Fruit fly (Drosophila melanogaster): Measurements from ENCODE around the gene CG44837.

Gene CG44837

DNA sequence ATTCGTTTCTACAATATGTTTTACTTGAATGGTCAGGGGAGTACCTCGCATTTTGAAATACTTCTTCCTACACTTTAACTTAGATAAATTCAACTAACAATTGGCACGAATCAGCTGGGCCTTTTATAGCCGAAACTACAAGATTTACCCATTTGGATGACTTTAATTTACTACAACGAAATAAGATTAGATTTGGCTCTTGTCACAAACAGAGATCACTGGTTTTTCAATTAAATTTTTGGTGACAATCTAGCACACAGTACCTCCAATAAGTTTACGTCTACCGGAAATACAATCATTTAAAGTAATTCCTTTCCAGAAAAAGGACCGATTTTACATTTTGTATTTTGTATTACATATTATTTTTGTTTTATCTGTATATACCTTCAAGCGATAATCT, 6.1 kb upstream of the CG44837 start, which contains the start of gene CG5883:
TSS of gene CG5883 (minus strand) at position 101 of the 400 bp plus-strand sequence.
- TF ChIP-seq h (optimal IDR thresholded peaks at IDR 0.05) (no peak), Sin3A (optimal IDR thresholded peaks at IDR 0.05) (no peak), psq (optimal IDR thresholded peaks at IDR 0.05) (no peak), Myc (optimal IDR thresholded peaks at IDR 0.05) (no peak)

DNA sequence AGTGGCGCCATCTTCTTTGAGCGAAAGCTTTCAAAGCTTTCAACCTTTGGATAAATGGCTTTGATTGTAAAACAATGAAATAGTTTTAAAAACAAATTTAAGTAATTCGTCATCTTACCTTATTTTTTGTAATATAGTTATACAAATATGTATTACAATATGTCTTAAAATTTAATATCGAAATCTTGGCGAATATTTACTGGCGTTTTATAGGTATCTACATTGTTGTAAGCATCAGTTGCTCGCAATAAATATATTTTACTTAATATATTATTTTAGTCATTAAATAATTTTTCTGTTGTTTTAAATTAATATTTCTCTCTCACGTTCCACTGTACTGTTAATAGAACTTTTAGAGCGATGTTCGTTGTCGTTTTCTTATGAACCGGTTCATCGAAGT, 2.9 kb upstream of the CG44837 start, which contains the start of gene Rpt4R:
TSS of gene Rpt4R (plus strand) at position 301 of the 400 bp plus-strand sequence.
- TF ChIP-seq h (optimal IDR thresholded peaks at IDR 0.05) = no peak
- no peak for TF ChIP-seq Sin3A (optimal IDR thresholded peaks at IDR 0.05)
- no peak for TF ChIP-seq Myc (optimal IDR thresholded peaks at IDR 0.05)
- no peak for TF ChIP-seq insv (optimal IDR thresholded peaks at IDR 0.05)
- TF ChIP-seq psq (optimal IDR thresholded peaks at IDR 0.05) = no peak
- TF ChIP-seq ttk (optimal IDR thresholded peaks at IDR 0.05) = no peak

DNA sequence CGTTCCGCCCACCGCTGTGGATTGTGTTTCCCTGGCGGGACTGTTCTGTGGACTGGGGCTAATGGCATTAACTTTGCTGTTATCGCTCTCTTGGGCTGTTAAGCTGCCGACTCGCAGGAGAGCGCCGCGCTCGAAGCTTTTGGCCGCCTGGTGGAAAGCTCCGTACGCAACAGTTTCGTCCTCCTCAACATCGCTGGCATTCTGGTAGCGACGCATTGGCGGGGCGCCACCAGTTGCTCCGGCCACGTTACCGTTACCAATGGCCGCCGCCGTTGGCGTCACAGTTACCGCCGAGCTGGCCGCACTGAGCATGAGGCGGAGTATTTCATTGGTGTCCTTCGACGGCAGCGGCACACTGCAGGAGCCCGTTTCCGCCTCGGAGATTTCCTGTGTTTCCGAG, 1.4 kb downstream of the CG44837 start:
- TF ChIP-seq insv (optimal IDR thresholded peaks at IDR 0.05) (no peak), ttk (optimal IDR thresholded peaks at IDR 0.05) (no peak), Sin3A (optimal IDR thresholded peaks at IDR 0.05) (no peak), h (optimal IDR thresholded peaks at IDR 0.05) (no peak), psq (optimal IDR thresholded peaks at IDR 0.05) (no peak), Myc (optimal IDR thresholded peaks at IDR 0.05) (no peak)

DNA sequence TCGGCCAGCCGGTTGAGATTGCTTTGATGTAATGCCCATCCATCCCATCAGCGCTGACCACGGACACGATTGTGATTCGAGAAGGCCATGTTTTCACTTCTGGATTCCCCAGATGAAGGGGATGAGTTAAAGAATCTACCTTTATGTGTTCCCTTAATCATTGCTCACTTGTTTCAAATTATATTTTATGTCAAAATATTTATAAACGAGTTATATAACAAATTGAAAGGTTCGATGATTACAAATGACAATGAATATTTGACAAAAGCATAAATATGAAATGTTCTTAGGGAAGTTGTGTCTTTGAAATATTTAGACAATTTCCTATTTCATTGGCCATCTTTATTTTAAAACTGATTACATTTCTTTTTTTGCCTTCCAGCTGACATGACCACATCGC, 7.1 kb downstream of the CG44837 start:
- TF ChIP-seq Myc (optimal IDR thresholded peaks at IDR 0.05) (no peak), ttk (optimal IDR thresholded peaks at IDR 0.05) (no peak), Sin3A (optimal IDR thresholded peaks at IDR 0.05) (no peak), h (optimal IDR thresholded peaks at IDR 0.05) (no peak), psq (optimal IDR thresholded peaks at IDR 0.05) (no peak), insv (optimal IDR thresholded peaks at IDR 0.05) (no peak)

DNA sequence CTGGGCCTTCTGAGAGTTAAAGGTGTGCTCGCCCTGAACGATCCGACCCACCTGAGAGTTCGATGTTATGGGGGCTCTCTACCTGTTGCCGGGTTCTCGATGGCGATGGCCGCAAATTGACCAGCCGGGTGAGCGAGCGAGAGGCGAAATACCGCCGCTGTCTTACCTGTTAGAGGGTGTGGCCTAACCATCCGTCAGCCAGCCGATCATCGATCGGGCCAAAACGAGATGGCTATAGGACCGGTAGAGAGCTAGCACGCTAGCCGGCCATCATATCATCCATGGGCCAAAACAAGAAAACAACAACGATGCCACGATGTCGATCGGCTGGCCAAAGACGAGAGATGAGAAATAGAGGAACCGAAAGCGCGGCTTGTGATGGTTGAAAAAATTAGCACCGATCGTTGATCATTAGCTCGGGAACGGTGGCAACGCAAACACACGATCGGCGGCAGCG, 11.4 kb downstream of the CG44837 start, which contains the start of gene byn:
TSS of gene byn (plus strand) at position 407 of the 457 bp plus-strand sequence.
- TF ChIP-seq Myc (optimal IDR thresholded peaks at IDR 0.05) (no peak), h (optimal IDR thresholded peaks at IDR 0.05) (no peak), psq (optimal IDR thresholded peaks at IDR 0.05) (no peak), ttk (optimal IDR thresholded peaks at IDR 0.05) (no peak), insv (optimal IDR thresholded peaks at IDR 0.05) (no peak), Sin3A (optimal IDR thresholded peaks at IDR 0.05) (no peak)

DNA sequence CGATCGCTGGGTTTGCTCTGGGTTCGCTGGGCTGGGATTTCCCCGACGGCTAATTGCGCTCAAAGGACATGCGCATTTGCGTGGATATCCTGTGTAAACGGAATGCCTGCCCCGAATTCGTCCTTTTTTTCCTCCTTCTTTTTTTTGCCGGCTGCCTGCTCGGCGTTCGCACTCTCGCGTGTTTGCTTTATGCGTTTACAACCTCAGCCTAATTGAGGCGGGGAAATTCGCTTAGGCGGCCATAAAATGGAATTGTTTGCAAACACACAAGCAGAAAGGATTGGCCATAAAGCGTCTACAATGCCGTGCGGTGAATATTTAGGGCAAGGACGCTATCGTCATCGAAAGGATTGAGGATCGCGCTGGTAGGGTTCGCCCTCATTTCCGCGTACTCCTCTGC, 13.3 kb downstream of the CG44837 start:
- TF ChIP-seq h (optimal IDR thresholded peaks at IDR 0.05) = no peak
- TF ChIP-seq ttk (optimal IDR thresholded peaks at IDR 0.05) = no peak
- no peak for TF ChIP-seq Sin3A (optimal IDR thresholded peaks at IDR 0.05)
- no peak for TF ChIP-seq psq (optimal IDR thresholded peaks at IDR 0.05)
- TF ChIP-seq insv (optimal IDR thresholded peaks at IDR 0.05) = no peak
- TF ChIP-seq Myc (optimal IDR thresholded peaks at IDR 0.05) = no peak

DNA sequence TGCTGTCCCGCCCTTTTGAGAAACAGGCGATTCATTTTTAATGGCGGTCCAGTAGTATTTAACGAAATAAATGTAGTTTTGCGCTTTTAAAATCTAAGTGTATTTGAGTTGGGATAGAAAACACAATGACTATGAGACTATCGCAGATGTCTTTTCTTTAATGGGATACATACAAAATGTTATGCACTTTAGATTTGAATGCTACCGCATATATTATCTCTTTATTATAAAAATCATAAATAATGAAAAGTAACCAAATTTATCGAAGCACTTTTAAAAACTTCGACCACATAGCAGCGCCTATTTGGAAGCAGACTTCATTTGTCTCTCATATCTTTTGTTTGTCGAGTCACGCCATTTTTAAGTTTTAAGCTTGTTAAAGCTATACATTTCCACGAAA, 14.0 kb downstream of the CG44837 start, which contains the start of gene SdhAL:
TSS of gene SdhAL (minus strand) at position 101 of the 400 bp plus-strand sequence.
- TF ChIP-seq Myc (optimal IDR thresholded peaks at IDR 0.05) (no peak), ttk (optimal IDR thresholded peaks at IDR 0.05) (no peak), insv (optimal IDR thresholded peaks at IDR 0.05) (no peak), psq (optimal IDR thresholded peaks at IDR 0.05) (no peak), h (optimal IDR thresholded peaks at IDR 0.05) (no peak), Sin3A (optimal IDR thresholded peaks at IDR 0.05) (no peak)

DNA sequence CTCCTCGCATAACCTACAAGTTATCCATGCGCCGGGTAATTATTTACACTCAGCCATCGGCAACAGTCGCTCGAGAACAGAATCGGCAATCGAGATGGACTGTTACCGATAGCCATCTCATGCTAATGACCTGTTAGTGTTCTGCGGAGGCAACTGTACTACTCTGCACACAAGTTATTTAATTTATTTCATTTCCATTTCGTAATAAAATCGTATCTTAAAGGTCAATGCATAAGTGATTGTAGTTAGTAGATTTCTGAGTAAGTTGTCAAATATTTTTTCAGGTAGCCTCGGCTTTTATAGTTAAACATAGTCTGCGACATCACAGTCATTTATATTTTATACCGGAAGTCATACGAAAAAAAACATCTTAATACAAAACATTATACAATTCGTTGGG, 17.5 kb downstream of the CG44837 start, which contains the start of gene CG11588:
TSS of gene CG11588 (plus strand) at position 301 of the 400 bp plus-strand sequence.
- TF ChIP-seq insv (optimal IDR thresholded peaks at IDR 0.05) = no peak
- no peak for TF ChIP-seq Sin3A (optimal IDR thresholded peaks at IDR 0.05)
- TF ChIP-seq psq (optimal IDR thresholded peaks at IDR 0.05) = no peak
- no peak for TF ChIP-seq Myc (optimal IDR thresholded peaks at IDR 0.05)
- no peak for TF ChIP-seq h (optimal IDR thresholded peaks at IDR 0.05)
- no peak for TF ChIP-seq ttk (optimal IDR thresholded peaks at IDR 0.05)

DNA sequence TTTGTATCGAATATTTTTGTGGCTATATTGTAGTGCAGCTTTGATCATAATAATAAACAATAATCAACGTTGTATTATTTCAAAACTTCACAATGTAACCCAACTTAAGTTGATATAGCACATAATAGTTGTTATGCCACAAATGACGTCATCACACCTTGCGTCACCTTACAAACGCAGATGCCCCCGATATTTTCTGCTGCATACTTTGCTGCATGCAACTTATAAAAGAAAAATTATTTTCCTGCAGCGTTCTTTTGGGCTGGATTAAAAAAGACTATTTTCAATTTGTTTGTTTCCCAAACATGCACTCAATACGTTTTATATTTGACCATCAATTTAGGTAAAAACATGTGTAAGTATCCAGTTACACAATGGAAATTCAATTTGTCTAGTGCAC, 20.5 kb downstream of the CG44837 start:
- no peak for TF ChIP-seq h (optimal IDR thresholded peaks at IDR 0.05)
- no peak for TF ChIP-seq ttk (optimal IDR thresholded peaks at IDR 0.05)
- no peak for TF ChIP-seq Sin3A (optimal IDR thresholded peaks at IDR 0.05)
- TF ChIP-seq psq (optimal IDR thresholded peaks at IDR 0.05) = no peak
- TF ChIP-seq Myc (optimal IDR thresholded peaks at IDR 0.05) = no peak
- no peak for TF ChIP-seq insv (optimal IDR thresholded peaks at IDR 0.05)

DNA sequence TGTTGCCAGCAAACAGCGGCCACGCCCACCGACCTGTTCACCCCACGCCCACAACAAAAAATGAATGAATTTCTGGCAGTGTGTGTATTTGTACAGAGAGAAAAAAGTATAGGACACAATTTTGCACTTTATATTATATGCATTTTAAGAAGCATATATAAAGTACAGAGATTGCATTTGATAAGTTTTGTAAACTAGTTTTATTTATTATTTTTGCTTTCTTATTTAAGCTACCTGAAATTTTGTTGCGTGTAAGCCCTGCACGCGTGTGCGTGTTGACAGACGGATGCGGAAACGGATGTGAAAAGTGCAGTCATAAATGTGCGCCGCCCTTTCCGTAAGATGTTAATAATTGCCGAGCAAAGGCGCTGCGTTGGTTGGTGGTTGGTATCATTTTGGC, 41.9 kb downstream of the CG44837 start:
- TF ChIP-seq psq (optimal IDR thresholded peaks at IDR 0.05) = no peak
- TF ChIP-seq insv (optimal IDR thresholded peaks at IDR 0.05) = no peak
- no peak for TF ChIP-seq ttk (optimal IDR thresholded peaks at IDR 0.05)
- TF ChIP-seq h (optimal IDR thresholded peaks at IDR 0.05) = no peak
- TF ChIP-seq Sin3A (optimal IDR thresholded peaks at IDR 0.05) = no peak
- no peak for TF ChIP-seq Myc (optimal IDR thresholded peaks at IDR 0.05)

DNA sequence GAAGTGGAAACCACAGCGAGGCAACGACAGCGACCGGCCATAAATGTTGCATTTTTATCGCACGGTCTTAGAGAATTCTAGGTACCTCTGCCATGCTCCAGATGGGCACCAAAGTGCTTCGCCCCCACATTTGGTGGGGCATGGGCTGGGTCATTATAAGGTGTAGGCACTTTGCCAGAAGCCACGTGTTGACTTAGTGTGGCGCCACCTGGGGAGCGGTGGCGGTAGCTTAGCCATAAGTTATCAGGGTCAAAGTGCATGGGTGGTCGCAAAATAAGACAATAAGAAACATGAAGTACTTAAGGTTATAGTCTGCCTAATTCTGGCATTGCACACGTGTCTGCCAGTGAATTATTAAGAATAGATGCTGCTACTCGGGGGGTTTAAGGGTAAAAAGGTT, 45.9 kb downstream of the CG44837 start:
- TF ChIP-seq ttk (optimal IDR thresholded peaks at IDR 0.05) = no peak
- no peak for TF ChIP-seq Myc (optimal IDR thresholded peaks at IDR 0.05)

DNA sequence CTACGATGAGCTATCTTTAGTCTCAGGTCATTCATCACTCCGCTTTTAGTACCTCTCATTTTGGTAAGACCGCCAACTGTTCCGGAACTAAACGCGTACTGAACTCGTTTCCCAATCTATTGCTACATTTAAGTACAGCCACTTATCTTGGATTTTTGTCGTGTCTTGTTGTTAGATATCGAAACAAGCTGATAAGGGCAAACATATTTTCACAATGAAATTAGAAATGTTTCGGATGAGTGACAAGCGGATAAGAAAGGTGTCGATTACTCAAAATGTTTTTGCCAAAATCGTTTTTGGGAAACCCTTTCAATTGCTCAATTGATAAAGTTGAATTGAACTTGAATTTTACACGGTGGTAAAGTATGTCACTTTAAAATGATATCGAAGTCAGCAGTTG, 49.8 kb downstream of the CG44837 start, which contains the start of gene CG5897:
TSS of gene CG5897 (minus strand) at position 101 of the 400 bp plus-strand sequence.
- TF ChIP-seq ttk (optimal IDR thresholded peaks at IDR 0.05) = no peak
- TF ChIP-seq psq (optimal IDR thresholded peaks at IDR 0.05) = no peak
- TF ChIP-seq Sin3A (optimal IDR thresholded peaks at IDR 0.05) = no peak

DNA sequence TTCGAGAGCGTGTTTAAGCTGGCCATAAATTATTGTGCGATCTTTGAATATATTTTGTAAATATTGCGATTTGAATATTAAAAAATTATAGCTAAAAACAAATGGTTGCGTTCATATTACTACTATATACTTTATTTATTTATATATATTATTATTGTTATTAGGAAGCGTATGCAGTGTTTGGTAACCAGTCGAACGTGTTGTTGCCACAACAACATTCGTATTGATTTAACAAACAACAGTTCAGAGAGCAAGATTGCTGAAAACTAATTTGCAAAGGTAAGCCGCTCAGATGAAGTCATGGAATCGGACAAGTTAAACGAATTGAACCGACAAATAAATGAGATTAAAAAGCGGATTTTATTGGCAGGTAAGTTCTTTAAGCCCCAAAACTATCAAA, 57.6 kb downstream of the CG44837 start, which contains the start of gene CCDC151:
TSS of gene CCDC151 (plus strand) at position 301 of the 400 bp plus-strand sequence.
- no peak for TF ChIP-seq h (optimal IDR thresholded peaks at IDR 0.05)
- TF ChIP-seq psq (optimal IDR thresholded peaks at IDR 0.05) = no peak
- no peak for TF ChIP-seq insv (optimal IDR thresholded peaks at IDR 0.05)
- TF ChIP-seq Myc (optimal IDR thresholded peaks at IDR 0.05) = no peak
- no peak for TF ChIP-seq Sin3A (optimal IDR thresholded peaks at IDR 0.05)
- TF ChIP-seq ttk (optimal IDR thresholded peaks at IDR 0.05) = no peak

All from Kc167 (cell line).